Worm (Caenorhabditis elegans) whole organism, L3 larva: Measurements from ENCODE around the gene clk-2.
A peak's percentile ranks its signal among the peaks of the same experiment; 100 is the strongest.

ENCODE experiments used
- R02D3.7 ChIP-seq: fragments of 150-350 bp; optimal IDR thresholded peaks from 2 replicates; lab custom pipeline; 2014; ENCODE audit warnings: missing biosample characterization, missing genetic modification characterization
- ZK546.5 ChIP-seq: sonication (generic microtip); optimal IDR thresholded peaks from 2 replicates; lab custom pipeline; 2017; ENCODE audit warnings: missing biosample characterization, missing genetic modification characterization
- aly-2 ChIP-seq: fragments of 150-350 bp; optimal IDR thresholded peaks from 2 replicates; lab custom pipeline; 2014; ENCODE audit warnings: missing biosample characterization, missing genetic modification characterization
- ceh-16 ChIP-seq: sonication (generic microtip); optimal IDR thresholded peaks from 2 replicates; lab custom pipeline; 2017; ENCODE audit warnings: missing biosample characterization, missing genetic modification characterization
- ceh-28 ChIP-seq: fragments of 150-350 bp; optimal IDR thresholded peaks from 2 replicates; lab custom pipeline; 2014; ENCODE audit warnings: missing biosample characterization, missing genetic modification reagents, missing genetic modification characterization
- ceh-82 ChIP-seq: fragments of 150-350 bp; optimal IDR thresholded peaks from 2 replicates; lab custom pipeline; 2014; ENCODE audit warnings: missing biosample characterization, missing genetic modification characterization
- ceh-9 ChIP-seq: sonication (generic microtip); optimal IDR thresholded peaks from 2 replicates; lab custom pipeline; 2018; ENCODE audit warnings: missing biosample characterization, missing genetic modification characterization
- daf-12 ChIP-seq: fragments of 150-350 bp; optimal IDR thresholded peaks from 2 replicates; lab custom pipeline; 2014; ENCODE audit warnings: missing biosample characterization, missing genetic modification reagents, missing genetic modification characterization
- elt-1 ChIP-seq: fragments of 150-350 bp; optimal IDR thresholded peaks from 2 replicates; lab custom pipeline; 2014; ENCODE audit warnings: missing biosample characterization, missing genetic modification characterization
- elt-3 ChIP-seq, 3 experiments: fragments of 150-350 bp in 1 of 3; sonication (generic microtip) in 2 of 3; optimal IDR thresholded peaks; 2 replicates in 2 of 3; 4 replicates in 1 of 3; lab custom pipeline; 2014 to 2017; ENCODE audit warnings: missing biosample characterization in 3 of 3, missing genetic modification characterization in 3 of 3
- fkh-10 ChIP-seq: sonication (generic microtip); optimal IDR thresholded peaks from 2 replicates; lab custom pipeline; 2017; ENCODE audit warnings: missing biosample characterization, missing genetic modification reagents, missing genetic modification characterization
- fos-1 ChIP-seq: fragments of 150-350 bp; optimal IDR thresholded peaks from 2 replicates; lab custom pipeline; 2014; ENCODE audit warnings: missing biosample characterization, missing genetic modification characterization
- lin-39 ChIP-seq: fragments of 150-350 bp; optimal IDR thresholded peaks from 2 replicates; lab custom pipeline; 2018; ENCODE audit warnings: missing biosample characterization, missing genetic modification reagents, missing genetic modification characterization
- lsy-12 ChIP-seq: sonication (generic microtip); optimal IDR thresholded peaks from 2 replicates; lab custom pipeline; 2016; ENCODE audit warnings: mild to moderate bottlenecking, missing genetic modification characterization, missing compliant biosample characterization
- mml-1 ChIP-seq: fragments of 150-350 bp; sonication (generic microtip); optimal IDR thresholded peaks from 3 replicates; lab custom pipeline; 2014; ENCODE audit warnings: missing biosample characterization, missing genetic modification characterization
- nfya-1 ChIP-seq: sonication (generic microtip); optimal IDR thresholded peaks from 2 replicates; lab custom pipeline; 2017; ENCODE audit warnings: missing genetic modification characterization, mild to moderate bottlenecking, missing compliant biosample characterization, antibody characterized with exemption, moderate library complexity; ENCODE audit not compliant: insufficient read depth
- nhr-23 ChIP-seq: fragments of 150-350 bp; optimal IDR thresholded peaks from 2 replicates; lab custom pipeline; 2014; ENCODE audit warnings: missing biosample characterization, missing genetic modification reagents, missing genetic modification characterization
- nhr-237 ChIP-seq: fragments of 150-350 bp; optimal IDR thresholded peaks from 2 replicates; lab custom pipeline; 2014; ENCODE audit warnings: missing biosample characterization, missing genetic modification characterization
- nhr-25 ChIP-seq: sonication (generic microtip); optimal IDR thresholded peaks from 2 replicates; lab custom pipeline; 2017; ENCODE audit warnings: missing biosample characterization, missing genetic modification characterization
- nhr-28 ChIP-seq: fragments of 150-350 bp; optimal IDR thresholded peaks from 2 replicates; lab custom pipeline; 2014; ENCODE audit warnings: missing biosample characterization, missing genetic modification characterization
- nhr-76 ChIP-seq: fragments of 150-350 bp; sonication (generic microtip); optimal IDR thresholded peaks from 5 replicates; lab custom pipeline; 2014; ENCODE audit warnings: missing biosample characterization, missing genetic modification characterization
- nhr-77 ChIP-seq: fragments of 150-350 bp; optimal IDR thresholded peaks from 2 replicates; lab custom pipeline; 2014; ENCODE audit warnings: missing biosample characterization, missing genetic modification characterization
- skn-1 ChIP-seq: fragments of 150-350 bp; optimal IDR thresholded peaks from 2 replicates; lab custom pipeline; 2014; ENCODE audit warnings: missing biosample characterization, missing genetic modification characterization
- tbx-2 ChIP-seq: sonication (generic microtip); optimal IDR thresholded peaks from 2 replicates; lab custom pipeline; 2016; ENCODE audit warnings: mild to moderate bottlenecking, missing genetic modification characterization, missing compliant biosample characterization
- unc-62 ChIP-seq: fragments of 150-350 bp; sonication (generic microtip); optimal IDR thresholded peaks from 4 replicates; lab custom pipeline; 2014; ENCODE audit warnings: missing biosample characterization, missing genetic modification reagents, missing genetic modification characterization
- zag-1 ChIP-seq: fragments of 150-350 bp; optimal IDR thresholded peaks from 2 replicates; lab custom pipeline; 2014; ENCODE audit warnings: missing biosample characterization, missing genetic modification characterization

clk-2 gene

DNA sequence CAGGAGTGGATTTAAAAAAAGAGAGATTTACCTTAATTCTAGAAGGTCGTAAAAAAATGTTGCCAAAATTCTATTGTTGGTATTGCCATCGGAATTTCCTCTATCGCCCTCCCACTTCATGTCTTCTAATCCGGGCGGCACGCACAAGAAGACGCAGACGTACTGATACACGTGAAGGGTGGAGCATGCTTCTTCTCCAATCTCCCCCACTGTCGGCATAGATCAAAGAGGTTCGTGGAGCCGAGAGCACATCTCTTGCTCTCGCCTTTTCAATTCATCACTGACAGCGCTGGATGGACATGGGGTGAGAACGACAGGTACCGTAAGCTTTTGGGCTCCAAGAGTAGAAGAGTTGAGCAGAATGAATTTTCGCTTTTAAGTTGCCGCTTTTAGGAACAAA, 18.2 kb upstream of the clk-2 start, which contains the start of gene lin-39:
Gene lin-39 (minus strand): TSS at position 74 of the 400 bp plus-strand sequence.
- peak; percentile 53 for TF ChIP-seq nfya-1 (tag; lab: Kevin White, UChicago)
- TF ChIP-seq ceh-9: no peak

DNA sequence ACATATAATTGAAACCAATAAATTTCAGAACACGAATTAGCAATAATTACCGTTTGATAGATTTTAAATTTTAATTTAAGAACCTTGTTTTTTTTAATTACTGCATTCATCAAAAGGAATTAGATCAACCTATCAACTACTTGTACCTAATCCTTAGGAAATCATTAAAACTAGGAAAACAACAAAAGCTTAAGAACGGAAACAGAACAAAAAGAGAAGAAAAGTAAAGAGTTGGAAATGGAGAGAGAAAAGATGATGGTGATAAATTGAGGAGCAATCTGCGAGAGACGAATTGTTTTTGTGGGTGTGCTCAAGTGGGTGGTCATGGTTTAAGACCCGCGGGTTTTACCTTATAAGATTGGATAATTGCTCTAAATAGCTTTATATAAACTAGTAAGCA, 17.0 kb upstream of the clk-2 start:
- TF ChIP-seq skn-1 (tag; lab: Kevin White, UChicago) (no peak), lin-39 (tag; lab: Kevin White, UChicago) (no peak), nhr-77 (tag; lab: Kevin White, UChicago) (no peak), R02D3.7 (tag; lab: Kevin White, UChicago) (no peak), zag-1 (tag; lab: Kevin White, UChicago) (no peak)
- TF ChIP-seq, all 47 proteins: peak for 0

DNA sequence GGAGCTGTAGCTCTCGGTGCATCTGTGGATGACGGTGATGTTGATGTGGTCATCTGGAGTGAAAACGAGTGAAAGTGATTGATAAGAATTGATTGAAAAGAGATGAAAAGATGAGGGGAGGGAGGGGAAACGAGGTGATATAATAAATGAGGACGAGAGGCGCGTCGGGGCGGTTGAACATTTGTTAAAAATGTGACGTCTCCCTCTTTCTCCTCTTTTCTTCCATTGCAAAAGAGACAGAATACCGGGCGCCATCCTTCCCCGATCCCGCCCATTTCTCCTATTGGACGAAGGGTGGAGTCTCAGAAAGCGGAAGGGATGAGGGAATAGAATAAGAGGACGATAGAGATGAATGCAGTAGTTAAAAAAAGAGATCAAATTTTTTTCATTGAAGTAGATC, 16.3 kb upstream of the clk-2 start:
- TF ChIP-seq unc-62 (GFP tag; lab: Kevin White, UChicago) (peak; percentile 80), lsy-12 (peak; percentile 1), skn-1 (tag; lab: Kevin White, UChicago) (no peak), elt-1 (tag; lab: Kevin White, UChicago) (peak; percentile 51), nhr-25 (tag; lab: Kevin White, UChicago) (peak; percentile 47), nfya-1 (tag; lab: Kevin White, UChicago) (peak; percentile 99), fkh-10 (no peak), ceh-28 (peak; percentile 34), ceh-82 (tag; lab: Kevin White, UChicago) (no peak), nhr-237 (tag; lab: Kevin White, UChicago) (no peak)
- TF ChIP-seq, all 47 proteins: peak for 6

DNA sequence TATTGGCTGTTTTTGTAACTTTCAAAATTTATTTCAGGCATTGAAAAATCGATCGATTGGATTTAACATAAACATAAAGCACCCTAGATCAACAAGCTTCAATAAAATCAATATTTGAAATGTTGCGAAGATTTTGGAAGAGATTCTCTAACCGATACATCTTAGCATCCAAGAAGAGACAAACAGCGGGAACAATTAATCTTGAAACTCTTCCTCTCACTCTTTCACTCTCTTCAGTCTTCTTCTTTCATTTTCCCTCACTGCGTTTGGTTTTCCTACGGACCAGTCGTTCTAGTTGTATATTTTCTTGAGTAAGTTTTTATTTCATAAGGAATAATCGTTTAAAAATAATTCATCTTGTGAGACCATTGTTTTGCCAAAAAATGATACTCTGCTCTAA, 14.7 kb upstream of the clk-2 start:
- no peak for TF ChIP-seq lsy-12
- no peak for TF ChIP-seq nhr-76
- TF ChIP-seq aly-2 (tag; lab: Kevin White, UChicago): no peak
- TF ChIP-seq elt-3 (tag; optimal IDR thresholded peaks at IDR 0.05; lab: Kevin White, UChicago): no peak
- TF ChIP-seq ceh-16 (tag; lab: Kevin White, UChicago): no peak
- peak; percentile 17 for TF ChIP-seq ceh-28
- TF ChIP-seq, all 47 proteins: peak for 1

DNA sequence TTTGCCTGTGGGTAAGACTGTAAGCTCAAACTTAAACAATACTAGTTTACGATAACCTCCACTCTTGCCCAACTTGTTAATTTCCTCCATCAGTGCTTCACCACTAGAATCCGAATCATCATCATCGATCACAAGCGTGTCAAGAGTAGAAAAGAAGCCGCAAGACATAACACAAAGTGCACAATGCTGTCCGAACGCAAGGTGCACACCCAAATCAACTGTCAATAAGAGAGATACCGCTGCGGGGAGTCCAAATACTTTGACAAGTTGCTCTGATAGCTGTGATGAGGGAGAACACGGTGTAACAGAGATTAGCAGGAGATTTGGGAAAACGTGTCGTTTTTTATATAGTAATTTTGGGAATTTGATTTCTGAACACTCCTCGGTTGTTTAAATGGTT, 13.1 kb upstream of the clk-2 start:
- TF ChIP-seq daf-12 (tag; lab: Kevin White, UChicago) (no peak), skn-1 (tag; lab: Kevin White, UChicago) (no peak)

DNA sequence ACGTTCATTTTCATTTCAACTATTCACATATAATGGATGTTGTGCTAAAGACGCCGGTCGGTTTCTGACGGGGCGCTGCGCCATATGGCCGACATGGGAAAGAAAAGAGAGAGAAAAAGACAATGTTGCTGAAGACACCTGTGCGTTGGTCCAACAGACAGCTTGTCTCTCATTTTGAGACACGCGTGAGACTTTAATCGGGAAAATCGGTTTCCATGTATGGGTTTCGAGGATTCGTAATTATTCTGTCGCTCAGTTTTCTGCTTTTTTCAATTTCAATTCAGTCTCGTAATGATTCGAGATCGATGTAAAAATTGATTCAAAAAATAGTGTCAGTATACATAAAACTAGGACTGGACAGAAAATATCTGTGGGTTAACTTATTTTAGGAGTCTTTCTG, 12.5 kb upstream of the clk-2 start:
- TF ChIP-seq nhr-25 (tag; lab: Kevin White, UChicago) (no peak), fkh-10 (no peak), lsy-12 (no peak)

ce11 chrIII:7530108-7530507, 11.8 kb upstream of the clk-2 start:
- TF ChIP-seq mml-1 (no peak), tbx-2 (tag; lab: Kevin White, UChicago) (no peak), nhr-77 (tag; lab: Kevin White, UChicago) (no peak), nhr-23 (tag; lab: Kevin White, UChicago) (no peak), nhr-28 (tag; lab: Kevin White, UChicago) (no peak), fos-1 (tag; lab: Kevin White, UChicago) (no peak)
- TF ChIP-seq, all 47 proteins: peak for 0

- TF ChIP-seq ZK546.5 (tag; lab: Kevin White, UChicago): no peak
- peak; percentile 76 for TF ChIP-seq nfya-1 (tag; lab: Kevin White, UChicago)
- TF ChIP-seq ceh-9: no peak
Measured at ce11 chrIII:7526974-7527466, 8.7 kb upstream of the clk-2 start.
